Fruit fly (Drosophila melanogaster) S2 (cell line): ENCODE measurements around the gene CG33310.

Experiments used
- CG8478 ChIP-seq: fragments of >200 bp; optimal IDR thresholded peaks from 2 replicates; lab custom pipeline; 2018
- CTCF ChIP-seq, 2 experiments: fragments of >200 bp; optimal IDR thresholded peaks; 2 replicates each; lab custom pipeline; 2018

DNA sequence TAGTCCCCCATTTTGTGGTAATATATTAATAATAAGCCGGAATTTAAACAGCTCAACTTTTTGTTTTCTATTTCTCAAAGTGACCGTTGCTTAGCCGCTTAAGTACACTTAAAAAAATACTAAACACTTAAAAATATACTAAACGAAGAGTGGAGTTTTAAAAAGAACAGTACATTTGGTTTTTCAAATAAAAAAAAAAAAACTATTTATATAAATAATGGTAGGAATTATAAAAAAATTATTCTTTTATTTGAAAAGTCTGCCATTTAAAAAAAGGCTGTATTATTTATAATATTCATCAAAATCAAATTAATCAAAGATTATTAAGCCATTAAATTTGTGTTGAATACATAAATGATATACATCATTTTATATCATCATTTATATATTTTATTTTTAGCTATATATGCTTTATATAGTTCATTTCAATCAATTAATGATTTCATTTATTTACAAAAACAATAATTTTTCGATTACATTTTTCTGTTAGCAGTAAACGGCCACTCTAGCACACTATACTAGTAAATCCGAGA lies 19.3 kb upstream of the CG33310 start, which contains the start of the genes Ankrd49 and NC2beta:
- TF ChIP-seq CTCF (optimal IDR thresholded peaks at IDR 0.05; lab: Kevin White, UChicago) (no peak), CG8478 (lab: Kevin White, UChicago) (no peak)
